Worm (Caenorhabditis elegans) whole organism, L4 larva: ENCODE measurements around the gene rbm-42.
A peak's percentile ranks its signal among the peaks of the same experiment; 100 is the strongest.

Experiments used
- D1046.2 ChIP-seq: fragments of 200-800 bp; sonication (Bioruptor generic); IDR thresholded peaks from 2 replicates; pipeline ENCODE4 v1.3.6; 2022; ENCODE audit warnings: missing genetic modification characterization, missing compliant biosample characterization
- F44E2.7 ChIP-seq: fragments of 200-800 bp; sonication (Bioruptor generic); IDR thresholded peaks from 2 replicates; pipeline ENCODE4 v2.1.2; 2022; ENCODE audit warnings: missing genetic modification characterization, missing compliant biosample characterization
- F49E8.2 ChIP-seq: sonication (generic microtip); optimal IDR thresholded peaks from 2 replicates; lab custom pipeline; 2016; ENCODE audit warnings: missing compliant biosample characterization, mild to moderate bottlenecking, missing genetic modification characterization, borderline replicate concordance
- R02D3.7 ChIP-seq: fragments of 150-350 bp; sonication (generic microtip); optimal IDR thresholded peaks from 3 replicates; lab custom pipeline; 2014; ENCODE audit warnings: missing biosample characterization, missing genetic modification characterization
- T20F7.1 ChIP-seq: fragments of 200-800 bp; sonication (Bioruptor generic); optimal IDR thresholded peaks from 2 replicates; lab custom pipeline; 2018; ENCODE audit warnings: mild to moderate bottlenecking, missing genetic modification characterization, missing compliant biosample characterization
- T26A8.4 ChIP-seq: fragments of 200-800 bp; sonication (Bioruptor generic); IDR thresholded peaks from 2 replicates; pipeline ENCODE4 v1.3.6; 2022; ENCODE audit warnings: missing genetic modification characterization, missing compliant biosample characterization
- Y48G9A.11 ChIP-seq: fragments of 200-800 bp; sonication (Bioruptor generic); IDR thresholded peaks from 2 replicates; pipeline ENCODE4 v1.3.6; 2022; ENCODE audit warnings: missing genetic modification reagents, missing genetic modification characterization, missing compliant biosample characterization
- ZK337.2 ChIP-seq: fragments of 200-800 bp; sonication (Bioruptor generic); IDR thresholded peaks from 2 replicates; pipeline ENCODE4 v1.3.6; 2022; ENCODE audit warnings: missing genetic modification reagents, missing genetic modification characterization, missing compliant biosample characterization
- aha-1 ChIP-seq: fragments of 150-350 bp; peaks from one replicate; lab custom pipeline; 2014; ENCODE audit warnings: missing biosample characterization, missing genetic modification characterization
- ama-1 ChIP-seq: fragments of 150-350 bp; optimal IDR thresholded peaks from 2 replicates; lab custom pipeline; 2014; ENCODE audit warnings: inconsistent platforms, mixed read lengths
- arid-1 ChIP-seq: fragments of 200-800 bp; sonication (Bioruptor generic); conservative IDR thresholded peaks from 2 replicates; pipeline ENCODE4 v1.3.6; 2022; ENCODE audit warnings: missing genetic modification reagents, missing genetic modification characterization, missing compliant biosample characterization
- attf-4 ChIP-seq: sonication (generic microtip); optimal IDR thresholded peaks from 3 replicates; lab custom pipeline; 2017; ENCODE audit warnings: missing biosample characterization, missing genetic modification characterization
- ceh-82 ChIP-seq: sonication (generic microtip); optimal IDR thresholded peaks from 2 replicates; lab custom pipeline; 2017; ENCODE audit warnings: missing biosample characterization, missing genetic modification characterization
- daf-16 ChIP-seq, 3 experiments: sonication (generic microtip); optimal IDR thresholded peaks; 2 replicates each; lab custom pipeline; 2016 to 2017; ENCODE audit warnings: missing genetic modification characterization in 3 of 3, missing genetic modification reagents in 3 of 3, mild to moderate bottlenecking in 2 of 3, missing compliant biosample characterization in 2 of 3, missing biosample characterization in 1 of 3, moderate library complexity in 1 of 3
- daf-19 ChIP-seq: fragments of 200-800 bp; sonication (Bioruptor generic); conservative IDR thresholded peaks from 2 replicates; pipeline ENCODE4 v1.3.6; 2022; ENCODE audit warnings: missing genetic modification characterization, missing compliant biosample characterization
- dmd-6 ChIP-seq: fragments of 200-800 bp; sonication (Bioruptor generic); IDR thresholded peaks from 2 replicates; pipeline ENCODE4 v1.3.6; 2022; ENCODE audit warnings: missing genetic modification reagents, missing genetic modification characterization, missing compliant biosample characterization
- duxl-1 ChIP-seq: sonication (generic microtip); optimal IDR thresholded peaks from 2 replicates; lab custom pipeline; 2016; ENCODE audit warnings: mild to moderate bottlenecking, missing genetic modification characterization, moderate library complexity, missing compliant biosample characterization; ENCODE audit not compliant: poor library complexity
- dve-1 ChIP-seq: sonication (generic microtip); optimal IDR thresholded peaks from 2 replicates; lab custom pipeline; 2017; ENCODE audit warnings: antibody characterized with exemption, mild to moderate bottlenecking, missing genetic modification characterization, missing compliant biosample characterization; ENCODE audit not compliant: insufficient read depth
- gei-8 ChIP-seq: fragments of 200-800 bp; sonication (Bioruptor generic); optimal IDR thresholded peaks from 2 replicates; lab custom pipeline; 2018; ENCODE audit warnings: mild to moderate bottlenecking, missing genetic modification characterization, missing compliant biosample characterization
- hif-1 ChIP-seq, 2 experiments: sonication (generic microtip); optimal IDR thresholded peaks; 2 replicates each; lab custom pipeline; 2016 to 2017; ENCODE audit warnings: missing compliant biosample characterization in 2 of 2, missing genetic modification characterization in 2 of 2, missing genetic modification reagents in 2 of 2, missing genotype in 2 of 2, mild to moderate bottlenecking in 1 of 2
- hlh-11 ChIP-seq: fragments of 200-800 bp; sonication (Bioruptor generic); optimal IDR thresholded peaks from 2 replicates; lab custom pipeline; 2018; ENCODE audit warnings: mild to moderate bottlenecking, missing genetic modification characterization, missing compliant biosample characterization
- hmg-1.1 ChIP-seq: fragments of 200-800 bp; sonication (Bioruptor generic); IDR thresholded peaks from 2 replicates; pipeline ENCODE4 v1.3.6; 2022; ENCODE audit warnings: missing genetic modification reagents, missing genetic modification characterization, missing compliant biosample characterization
- lim-7 ChIP-seq: fragments of 200-800 bp; sonication (Bioruptor generic); IDR thresholded peaks from 2 replicates; pipeline ENCODE4 v1.3.6; 2022; ENCODE audit warnings: missing genetic modification characterization, missing compliant biosample characterization
- lin-1 ChIP-seq: fragments of 200-800 bp; sonication (Bioruptor generic); IDR thresholded peaks from 2 replicates; pipeline ENCODE4 v1.3.6; 2022; ENCODE audit warnings: missing genetic modification reagents, missing genetic modification characterization, missing compliant biosample characterization
- lin-13 ChIP-seq: fragments of 150-350 bp; optimal IDR thresholded peaks from 2 replicates; lab custom pipeline; 2014; ENCODE audit warnings: missing biosample characterization, missing genetic modification reagents, missing genetic modification characterization
- lin-15B ChIP-seq: fragments of 150-350 bp; sonication (generic microtip); optimal IDR thresholded peaks from 3 replicates; lab custom pipeline; 2014; ENCODE audit warnings: missing biosample characterization, missing genetic modification characterization
- lsy-2 ChIP-seq, 2 experiments: fragments of 150-350 bp in 1 of 2; sonication (generic microtip) in 1 of 2; optimal IDR thresholded peaks; 2 replicates each; lab custom pipeline; 2014 to 2017; ENCODE audit warnings: missing biosample characterization in 2 of 2, missing genetic modification characterization in 2 of 2
- madf-9 ChIP-seq: fragments of 200-800 bp; sonication (Bioruptor generic); conservative IDR thresholded peaks from 2 replicates; pipeline ENCODE4 v1.3.6; 2022; ENCODE audit warnings: missing genetic modification reagents, missing genetic modification characterization, missing compliant biosample characterization
- mep-1 ChIP-seq: fragments of 150-350 bp; sonication (generic microtip); optimal IDR thresholded peaks from 3 replicates; lab custom pipeline; 2014; ENCODE audit warnings: missing biosample characterization, missing genetic modification characterization
- nhr-25 ChIP-seq: sonication (generic microtip); optimal IDR thresholded peaks from 2 replicates; lab custom pipeline; 2017; ENCODE audit warnings: missing genetic modification characterization, mild to moderate bottlenecking, missing compliant biosample characterization, antibody characterized with exemption, moderate library complexity, borderline replicate concordance; ENCODE audit not compliant: insufficient read depth
- nhr-28 ChIP-seq: fragments of 150-350 bp; optimal IDR thresholded peaks from 2 replicates; lab custom pipeline; 2014; ENCODE audit warnings: missing biosample characterization, missing genetic modification characterization
- nhr-42 ChIP-seq: fragments of 200-800 bp; sonication (Bioruptor generic); IDR thresholded peaks from 2 replicates; pipeline ENCODE4 v1.3.6; 2022; ENCODE audit warnings: missing genetic modification characterization, missing compliant biosample characterization
- nhr-48 ChIP-seq: sonication (generic microtip); optimal IDR thresholded peaks from 2 replicates; lab custom pipeline; 2016; ENCODE audit warnings: mild to moderate bottlenecking, missing genetic modification characterization, missing compliant biosample characterization
- nhr-6 ChIP-seq: fragments of 150-350 bp; optimal IDR thresholded peaks from 2 replicates; lab custom pipeline; 2014; ENCODE audit warnings: missing biosample characterization, missing genetic modification characterization
- nhr-77 ChIP-seq: fragments of 150-350 bp; optimal IDR thresholded peaks from 2 replicates; lab custom pipeline; 2014; ENCODE audit warnings: missing biosample characterization, missing genetic modification characterization
- pha-4 ChIP-seq, 2 experiments: fragments of 150-350 bp in 1 of 2; fragments of 200-800 bp in 1 of 2; sonication (Bioruptor generic) in 1 of 2; IDR thresholded peaks in 1 of 2; optimal IDR thresholded peaks in 1 of 2; 2 replicates each; pipeline versions ENCODE4 v1.3.6 to Lab custom; 2014 to 2022; ENCODE audit warnings: missing genetic modification characterization in 2 of 2, missing genetic modification reagents in 2 of 2, missing biosample characterization in 1 of 2, missing compliant biosample characterization in 1 of 2
- pqm-1 ChIP-seq: sonication (generic microtip); optimal IDR thresholded peaks from 2 replicates; lab custom pipeline; 2017; ENCODE audit warnings: missing biosample characterization, missing genetic modification characterization
- rbr-2 ChIP-seq: sonication (generic microtip); optimal IDR thresholded peaks from 2 replicates; lab custom pipeline; 2016; ENCODE audit warnings: missing genotype, missing genetic modification characterization, missing compliant biosample characterization
- unc-62 ChIP-seq, 3 experiments: fragments of 150-350 bp in 1 of 3; sonication (generic microtip); optimal IDR thresholded peaks in 2 of 3; peaks in 1 of 3; 1 replicate in 1 of 3; 2 replicates in 2 of 3; lab custom pipeline; 2014 to 2017; ENCODE audit warnings: missing biosample characterization in 3 of 3, missing genetic modification characterization in 3 of 3, missing genetic modification reagents in 3 of 3, missing genotype in 1 of 3
- zag-1 ChIP-seq: fragments of 150-350 bp; optimal IDR thresholded peaks from 2 replicates; lab custom pipeline; 2014; ENCODE audit warnings: missing biosample characterization, missing genetic modification characterization
- zfp-3 ChIP-seq: fragments of 200-800 bp; sonication (Bioruptor generic); conservative IDR thresholded peaks from 2 replicates; pipeline ENCODE4 v1.3.6; 2022; ENCODE audit warnings: missing genetic modification reagents, missing genetic modification characterization, missing compliant biosample characterization
- ztf-11 ChIP-seq: fragments of 150-350 bp; optimal IDR thresholded peaks from 2 replicates; lab custom pipeline; 2014; ENCODE audit warnings: missing biosample characterization, missing genetic modification characterization
- ztf-7 ChIP-seq: fragments of 150-350 bp; optimal IDR thresholded peaks from 2 replicates; lab custom pipeline; 2014; ENCODE audit warnings: missing biosample characterization, missing genetic modification characterization

The rbm-42 gene

ce11 chrIII:5200349-5200748, 47.3 kb upstream of the rbm-42 start:
- TF ChIP-seq arid-1 (GFP tag; lab: Robert Waterston, UW) (no peak), aha-1 (no peak), hif-1 (tag; optimal IDR thresholded peaks at IDR 0.05; lab: Kevin White, UChicago) (peak in 1 of 2 experiments; percentile 44), daf-16 (GFP tag; optimal IDR thresholded peaks at IDR 0.05; lab: Kevin White, UChicago) (no peak), daf-16 (tag; optimal IDR thresholded peaks at IDR 0.05; lab: Kevin White, UChicago) (peak; percentile 13), T20F7.1 (GFP tag; lab: Kevin White, UChicago) (peak; percentile 19), nhr-28 (tag; lab: Kevin White, UChicago) (peak; percentile 96), nhr-48 (no peak), D1046.2 (GFP tag; lab: Robert Waterston, UW) (no peak), lsy-2 (tag; optimal IDR thresholded peaks at IDR 0.05; lab: Kevin White, UChicago) (peak in 1 of 2 experiments; percentile 28), ztf-7 (tag; lab: Kevin White, UChicago) (peak; percentile 4), dve-1 (peak; percentile 60), unc-62 (GFP tag; optimal IDR thresholded peaks at IDR 0.05 in 1 of 2; lab: Kevin White, UChicago) (peak in 1 of 2 experiments; percentile 38), unc-62 (tag; optimal IDR thresholded peaks at IDR 0.05; lab: Kevin White, UChicago) (no peak), ZK337.2 (GFP tag; lab: Robert Waterston, UW) (no peak), mep-1 (peak; percentile 8), attf-4 (tag; lab: Kevin White, UChicago) (no peak), ceh-82 (no peak), lim-7 (GFP tag; lab: Robert Waterston, UW) (0 out of 2 replicates have a peak, but pooled peaks have one; percentile 34), dmd-6 (peak; percentile 34; the same call in 1 of the 2 replicates), nhr-77 (peak; percentile 71), lin-15B (tag; lab: Kevin White, UChicago) (no peak), pqm-1 (tag; lab: Kevin White, UChicago) (peak; percentile 75)

DNA sequence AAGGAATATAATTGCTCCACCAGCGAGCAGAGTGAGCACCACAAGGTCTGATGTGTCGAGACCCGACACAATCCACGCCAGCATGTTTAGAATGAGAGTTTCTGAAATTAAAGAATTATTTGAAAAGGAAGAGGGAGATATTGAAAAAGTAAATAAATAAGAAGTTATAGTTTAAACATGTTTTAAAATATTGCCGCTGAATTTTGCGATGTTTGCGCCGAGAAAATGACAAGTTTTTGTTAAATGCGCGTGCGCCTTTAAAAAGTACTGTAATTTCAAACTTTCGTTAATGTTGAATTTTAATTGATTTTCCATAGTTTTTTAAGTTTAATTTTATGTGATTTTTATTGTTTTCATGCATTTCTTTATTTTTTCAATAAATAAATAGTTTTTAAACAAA, 46.5 kb upstream of the rbm-42 start, which contains the start of gene emb-8:
emb-8 (minus strand) TSS at position 101 of the 400 bp plus-strand sequence.
- 0 out of 2 replicates have a peak, but pooled peaks have one; percentile 31 for TF ChIP-seq pha-4 (GFP tag; IDR thresholded peaks at IDR 0.05; lab: Robert Waterston, UW)
- TF ChIP-seq pha-4 (tag; optimal IDR thresholded peaks at IDR 0.05; lab: Kevin White, UChicago), result no peak
- TF ChIP-seq daf-19 (GFP tag; lab: Robert Waterston, UW), result no peak
- TF ChIP-seq, all 104 proteins: peak for 1

- TF ChIP-seq madf-9 (peak; percentile 61), R02D3.7 (tag; lab: Kevin White, UChicago) (no peak), nhr-42 (GFP tag; lab: Robert Waterston, UW) (0 out of 2 replicates have a peak, but pooled peaks have one; percentile 4), zfp-3 (GFP tag; lab: Robert Waterston, UW) (peak; percentile 90), hmg-1.1 (peak; percentile 29; the same call in 1 of the 2 replicates), nhr-6 (tag; lab: Kevin White, UChicago) (peak; percentile 38), hlh-11 (tag; lab: Kevin White, UChicago) (peak; percentile 24), dmd-6 (peak; percentile 57), F44E2.7 (GFP tag; lab: Robert Waterston, UW) (no peak), zag-1 (tag; lab: Kevin White, UChicago) (no peak), rbr-2 (tag; lab: Kevin White, UChicago) (peak; percentile 14), Y48G9A.11 (GFP tag; lab: Robert Waterston, UW) (0 out of 2 replicates have a peak, but pooled peaks have one; percentile 30), nhr-25 (peak; percentile 27), T20F7.1 (GFP tag; lab: Kevin White, UChicago) (peak; percentile 7), lin-13 (GFP tag; lab: Kevin White, UChicago) (peak; percentile 54), lim-7 (GFP tag; lab: Robert Waterston, UW) (peak; percentile 58; the same call in 1 of the 2 replicates), unc-62 (GFP tag; optimal IDR thresholded peaks at IDR 0.05 in 1 of 2; lab: Kevin White, UChicago) (peak in 1 of 2 experiments; percentile 60), unc-62 (tag; optimal IDR thresholded peaks at IDR 0.05; lab: Kevin White, UChicago) (no peak), nhr-77 (peak; percentile 0), ama-1 (lab: Kevin White, UChicago) (peak; percentile 55), gei-8 (GFP tag; lab: Kevin White, UChicago) (peak; percentile 34), nhr-48 (peak; percentile 61), lin-1 (no peak; the same call in 1 of the 2 replicates), dve-1 (peak; percentile 61), ztf-11 (tag; lab: Kevin White, UChicago) (no peak), T26A8.4 (GFP tag; lab: Robert Waterston, UW) (peak; percentile 71), F49E8.2 (tag; lab: Kevin White, UChicago) (no peak), duxl-1 (tag; lab: Kevin White, UChicago) (peak; percentile 66)
These were observed 43.4 kb upstream of the rbm-42 start for ce11 chrIII:5196298-5197045.
